Worm (Caenorhabditis elegans) whole organism, L4 larva: ENCODE measurements around the gene srx-5.

Experiments used
- F26F4.8 ChIP-seq: fragments of 200-800 bp; sonication (Bioruptor generic); conservative IDR thresholded peaks from 2 replicates; pipeline ENCODE4 v1.3.6; 2022; ENCODE audit warnings: missing genetic modification characterization, missing compliant biosample characterization
- aha-1 ChIP-seq: fragments of 150-350 bp; peaks from one replicate; lab custom pipeline; 2014; ENCODE audit warnings: missing biosample characterization, missing genetic modification characterization
- ama-1 ChIP-seq: fragments of 150-350 bp; optimal IDR thresholded peaks from 2 replicates; lab custom pipeline; 2014; ENCODE audit warnings: inconsistent platforms, mixed read lengths
- arid-1 ChIP-seq: fragments of 200-800 bp; sonication (Bioruptor generic); conservative IDR thresholded peaks from 2 replicates; pipeline ENCODE4 v1.3.6; 2022; ENCODE audit warnings: missing genetic modification reagents, missing genetic modification characterization, missing compliant biosample characterization
- ceh-28 ChIP-seq: fragments of 150-350 bp; optimal IDR thresholded peaks from 2 replicates; lab custom pipeline; 2014; ENCODE audit warnings: missing biosample characterization, missing genetic modification reagents, missing genetic modification characterization
- ceh-32 ChIP-seq: sonication (generic microtip); optimal IDR thresholded peaks from 2 replicates; lab custom pipeline; 2016; ENCODE audit warnings: mild to moderate bottlenecking, missing genetic modification characterization, missing compliant biosample characterization; ENCODE audit not compliant: poor library complexity
- ceh-82 ChIP-seq: sonication (generic microtip); optimal IDR thresholded peaks from 2 replicates; lab custom pipeline; 2017; ENCODE audit warnings: missing biosample characterization, missing genetic modification characterization
- daf-12 ChIP-seq: fragments of 150-350 bp; optimal IDR thresholded peaks from 2 replicates; lab custom pipeline; 2014; ENCODE audit warnings: missing biosample characterization, missing genetic modification reagents, missing genetic modification characterization
- daf-16 ChIP-seq, 3 experiments: sonication (generic microtip); optimal IDR thresholded peaks; 2 replicates each; lab custom pipeline; 2016 to 2017; ENCODE audit warnings: missing genetic modification characterization in 3 of 3, missing genetic modification reagents in 3 of 3, mild to moderate bottlenecking in 2 of 3, missing compliant biosample characterization in 2 of 3, missing biosample characterization in 1 of 3, moderate library complexity in 1 of 3
- daf-19 ChIP-seq: fragments of 200-800 bp; sonication (Bioruptor generic); conservative IDR thresholded peaks from 2 replicates; pipeline ENCODE4 v1.3.6; 2022; ENCODE audit warnings: missing genetic modification characterization, missing compliant biosample characterization
- daf-8 ChIP-seq: fragments of 200-800 bp; sonication (Bioruptor generic); IDR thresholded peaks from 2 replicates; pipeline ENCODE4 v1.3.6; 2022; ENCODE audit warnings: missing genetic modification characterization, missing compliant biosample characterization
- dmd-6 ChIP-seq: fragments of 200-800 bp; sonication (Bioruptor generic); IDR thresholded peaks from 2 replicates; pipeline ENCODE4 v1.3.6; 2022; ENCODE audit warnings: missing genetic modification reagents, missing genetic modification characterization, missing compliant biosample characterization
- dpl-1 ChIP-seq: fragments of 150-350 bp; optimal IDR thresholded peaks from 2 replicates; lab custom pipeline; 2014; ENCODE audit warnings: missing biosample characterization, missing genetic modification reagents, missing genetic modification characterization
- duxl-1 ChIP-seq: sonication (generic microtip); optimal IDR thresholded peaks from 2 replicates; lab custom pipeline; 2016; ENCODE audit warnings: mild to moderate bottlenecking, missing genetic modification characterization, moderate library complexity, missing compliant biosample characterization; ENCODE audit not compliant: poor library complexity
- dve-1 ChIP-seq: sonication (generic microtip); optimal IDR thresholded peaks from 2 replicates; lab custom pipeline; 2017; ENCODE audit warnings: antibody characterized with exemption, mild to moderate bottlenecking, missing genetic modification characterization, missing compliant biosample characterization; ENCODE audit not compliant: insufficient read depth
- egl-27 ChIP-seq: sonication (generic microtip); optimal IDR thresholded peaks from 3 replicates; lab custom pipeline; 2017; ENCODE audit warnings: missing biosample characterization, missing genetic modification reagents, missing genetic modification characterization
- fkh-10 ChIP-seq: fragments of 150-350 bp; optimal IDR thresholded peaks from 2 replicates; lab custom pipeline; 2014; ENCODE audit warnings: missing biosample characterization, missing genetic modification reagents, missing genetic modification characterization
- gei-8 ChIP-seq: fragments of 200-800 bp; sonication (Bioruptor generic); optimal IDR thresholded peaks from 2 replicates; lab custom pipeline; 2018; ENCODE audit warnings: mild to moderate bottlenecking, missing genetic modification characterization, missing compliant biosample characterization
- hif-1 ChIP-seq, 2 experiments: sonication (generic microtip); optimal IDR thresholded peaks; 2 replicates each; lab custom pipeline; 2016 to 2017; ENCODE audit warnings: missing compliant biosample characterization in 2 of 2, missing genetic modification characterization in 2 of 2, missing genetic modification reagents in 2 of 2, missing genotype in 2 of 2, mild to moderate bottlenecking in 1 of 2
- lin-1 ChIP-seq: fragments of 200-800 bp; sonication (Bioruptor generic); IDR thresholded peaks from 2 replicates; pipeline ENCODE4 v1.3.6; 2022; ENCODE audit warnings: missing genetic modification reagents, missing genetic modification characterization, missing compliant biosample characterization
- lin-13 ChIP-seq: fragments of 150-350 bp; optimal IDR thresholded peaks from 2 replicates; lab custom pipeline; 2014; ENCODE audit warnings: missing biosample characterization, missing genetic modification reagents, missing genetic modification characterization
- lin-29 ChIP-seq: fragments of 200-800 bp; sonication (Bioruptor generic); IDR thresholded peaks from 2 replicates; pipeline ENCODE4 v1.3.6; 2022; ENCODE audit warnings: missing genetic modification reagents, missing genetic modification characterization, missing compliant biosample characterization
- lin-38 ChIP-seq: fragments of 200-800 bp; sonication (Bioruptor generic); IDR thresholded peaks from 2 replicates; pipeline ENCODE4 v1.3.6; 2022; ENCODE audit warnings: missing genetic modification reagents, missing genetic modification characterization, missing compliant biosample characterization
- lin-39 ChIP-seq: fragments of 150-350 bp; optimal IDR thresholded peaks from 2 replicates; lab custom pipeline; 2014; ENCODE audit warnings: missing biosample characterization, missing genetic modification reagents, missing genetic modification characterization
- madf-5 ChIP-seq, 2 experiments: fragments of 200-800 bp; sonication (Bioruptor generic); IDR thresholded peaks; 2 replicates each; pipeline ENCODE4 v1.3.6; 2022; ENCODE audit warnings: missing compliant biosample characterization in 2 of 2, missing genetic modification characterization in 2 of 2
- mdt-29 ChIP-seq: fragments of 200-800 bp; sonication (Bioruptor generic); IDR thresholded peaks from 2 replicates; pipeline ENCODE4 v1.3.6; 2022; ENCODE audit warnings: missing genetic modification reagents, missing genetic modification characterization, missing compliant biosample characterization
- mep-1 ChIP-seq: fragments of 150-350 bp; sonication (generic microtip); optimal IDR thresholded peaks from 3 replicates; lab custom pipeline; 2014; ENCODE audit warnings: missing biosample characterization, missing genetic modification characterization
- mes-2 ChIP-seq: sonication (generic microtip); optimal IDR thresholded peaks from 2 replicates; lab custom pipeline; 2016; ENCODE audit warnings: missing genotype, mild to moderate bottlenecking, missing genetic modification characterization, missing compliant biosample characterization; ENCODE audit not compliant: poor library complexity, severe bottlenecking
- mxl-3 ChIP-seq: fragments of 200-800 bp; sonication (Bioruptor generic); optimal IDR thresholded peaks from 2 replicates; lab custom pipeline; 2018; ENCODE audit warnings: mild to moderate bottlenecking, missing genetic modification characterization, missing compliant biosample characterization
- nhr-11 ChIP-seq: fragments of 150-350 bp; optimal IDR thresholded peaks from 2 replicates; lab custom pipeline; 2014; ENCODE audit warnings: missing biosample characterization, missing genetic modification characterization
- nhr-111 ChIP-seq: fragments of 200-800 bp; sonication (Bioruptor generic); optimal IDR thresholded peaks from 2 replicates; lab custom pipeline; 2018; ENCODE audit warnings: mild to moderate bottlenecking, missing genetic modification characterization, missing compliant biosample characterization
- nhr-28 ChIP-seq: fragments of 150-350 bp; optimal IDR thresholded peaks from 2 replicates; lab custom pipeline; 2014; ENCODE audit warnings: missing biosample characterization, missing genetic modification characterization
- nhr-6 ChIP-seq: fragments of 150-350 bp; optimal IDR thresholded peaks from 2 replicates; lab custom pipeline; 2014; ENCODE audit warnings: missing biosample characterization, missing genetic modification characterization
- nhr-77 ChIP-seq: fragments of 150-350 bp; optimal IDR thresholded peaks from 2 replicates; lab custom pipeline; 2014; ENCODE audit warnings: missing biosample characterization, missing genetic modification characterization
- php-3 ChIP-seq: fragments of 200-800 bp; sonication (Bioruptor generic); IDR thresholded peaks from 2 replicates; pipeline ENCODE4 v1.3.6; 2022; ENCODE audit warnings: missing genetic modification reagents, missing genetic modification characterization, missing compliant biosample characterization
- pqm-1 ChIP-seq: sonication (generic microtip); optimal IDR thresholded peaks from 2 replicates; lab custom pipeline; 2017; ENCODE audit warnings: missing biosample characterization, missing genetic modification characterization
- set-16 ChIP-seq: fragments of 200-800 bp; sonication (Bioruptor generic); IDR thresholded peaks from 2 replicates; pipeline ENCODE4 v1.3.6; 2022; ENCODE audit warnings: missing genetic modification reagents, missing genetic modification characterization, missing compliant biosample characterization
- snpc-4 ChIP-seq: fragments of 150-350 bp; optimal IDR thresholded peaks from 2 replicates; lab custom pipeline; 2014; ENCODE audit warnings: missing biosample characterization, missing genetic modification characterization
- tag-97 ChIP-seq: fragments of 200-800 bp; sonication (Bioruptor generic); IDR thresholded peaks from 2 replicates; pipeline ENCODE4 v1.3.6; 2022; ENCODE audit warnings: missing genetic modification characterization, missing compliant biosample characterization
- tra-1 ChIP-seq: fragments of 200-800 bp; sonication (Bioruptor generic); IDR thresholded peaks from 2 replicates; pipeline ENCODE4 v1.3.6; 2022; ENCODE audit warnings: missing genetic modification reagents, missing genetic modification characterization, missing compliant biosample characterization
- ztf-11 ChIP-seq: fragments of 150-350 bp; optimal IDR thresholded peaks from 2 replicates; lab custom pipeline; 2014; ENCODE audit warnings: missing biosample characterization, missing genetic modification characterization

The srx-5 gene

ce11 chrV:683858-684257, 16.0 kb upstream of the srx-5 start, which contains the start of gene F31F4.1:
Gene F31F4.1, plus strand, starts transcription at chrV:684060.
- no peak for TF ChIP-seq set-16 (GFP tag; lab: Robert Waterston, UW)
- no peak for TF ChIP-seq daf-16 (GFP tag; optimal IDR thresholded peaks at IDR 0.05; lab: Kevin White, UChicago)
- peak; percentile 81 for TF ChIP-seq daf-16 (tag; optimal IDR thresholded peaks at IDR 0.05; lab: Kevin White, UChicago)
- no peak for TF ChIP-seq tag-97 (GFP tag; lab: Robert Waterston, UW)
- TF ChIP-seq fkh-10 (GFP tag; lab: Kevin White, UChicago), result no peak
- no peak for TF ChIP-seq nhr-111
- no peak for TF ChIP-seq lin-38
- TF ChIP-seq mep-1 (tag; lab: Kevin White, UChicago), result no peak
- TF ChIP-seq nhr-77, result peak; percentile 63
- TF ChIP-seq gei-8, result no peak
- no peak for TF ChIP-seq daf-12 (tag; lab: Kevin White, UChicago)
- no peak for TF ChIP-seq ceh-28 (tag; lab: Kevin White, UChicago)
- TF ChIP-seq php-3 (GFP tag; lab: Robert Waterston, UW), result peak; percentile 83
- TF ChIP-seq pqm-1 (tag; lab: Kevin White, UChicago), result peak; percentile 75
- TF ChIP-seq dve-1 (tag; lab: Kevin White, UChicago), result peak; percentile 47
- no peak for TF ChIP-seq duxl-1 (tag; lab: Kevin White, UChicago)
- TF ChIP-seq madf-5 (GFP tag; IDR thresholded peaks at IDR 0.05; lab: Robert Waterston, UW), result no peak
- peak; percentile 55 for TF ChIP-seq aha-1
- no peak for TF ChIP-seq dmd-6 (GFP tag; lab: Robert Waterston, UW)
- TF ChIP-seq nhr-28 (tag; lab: Kevin White, UChicago), result peak; percentile 63

DNA sequence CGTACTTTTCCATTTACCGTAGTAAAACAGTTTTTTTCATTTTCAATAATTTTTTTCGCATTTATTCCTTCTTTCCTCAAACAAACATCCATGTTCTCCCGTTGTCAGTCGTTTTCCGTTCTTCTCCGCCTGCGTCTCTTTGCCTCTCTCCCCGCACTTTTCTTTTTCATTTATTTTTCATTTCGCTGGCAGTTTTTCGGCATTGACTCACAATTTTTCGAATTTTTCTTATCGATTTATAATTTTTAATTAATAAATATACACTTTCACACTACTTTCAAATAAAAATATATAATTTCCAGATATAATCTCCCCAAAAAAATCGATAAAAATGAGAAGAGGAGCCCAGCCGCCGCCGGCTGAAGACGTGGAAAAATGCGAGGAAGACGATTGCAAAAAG, 12.5 kb upstream of the srx-5 start, which contains the start of gene H25P19.1:
Gene H25P19.1, plus strand, starts transcription at position 301 of the 400 bp plus-strand sequence.
- TF ChIP-seq hif-1 (tag; optimal IDR thresholded peaks at IDR 0.05; lab: Kevin White, UChicago), result no peak
- no peak for TF ChIP-seq tra-1 (GFP tag; lab: Robert Waterston, UW)
- no peak for TF ChIP-seq dmd-6 (GFP tag; lab: Robert Waterston, UW)
- no peak for TF ChIP-seq ztf-11 (tag; lab: Kevin White, UChicago)
- no peak for TF ChIP-seq nhr-28 (tag; lab: Kevin White, UChicago)
- TF ChIP-seq dpl-1, result no peak
- no peak for TF ChIP-seq mdt-29 (GFP tag; lab: Robert Waterston, UW)
- TF ChIP-seq lin-29 (GFP tag; lab: Robert Waterston, UW), result no peak
- no peak for TF ChIP-seq arid-1 (GFP tag; lab: Robert Waterston, UW)
- no peak for TF ChIP-seq F26F4.8
- TF ChIP-seq nhr-6 (tag; lab: Kevin White, UChicago), result no peak
- TF ChIP-seq php-3 (GFP tag; lab: Robert Waterston, UW), result no peak
- no peak for TF ChIP-seq lin-39 (tag; lab: Kevin White, UChicago)
- TF ChIP-seq ama-1 (lab: Kevin White, UChicago), result no peak
- no peak for TF ChIP-seq madf-5 (GFP tag; IDR thresholded peaks at IDR 0.05; lab: Robert Waterston, UW)

DNA sequence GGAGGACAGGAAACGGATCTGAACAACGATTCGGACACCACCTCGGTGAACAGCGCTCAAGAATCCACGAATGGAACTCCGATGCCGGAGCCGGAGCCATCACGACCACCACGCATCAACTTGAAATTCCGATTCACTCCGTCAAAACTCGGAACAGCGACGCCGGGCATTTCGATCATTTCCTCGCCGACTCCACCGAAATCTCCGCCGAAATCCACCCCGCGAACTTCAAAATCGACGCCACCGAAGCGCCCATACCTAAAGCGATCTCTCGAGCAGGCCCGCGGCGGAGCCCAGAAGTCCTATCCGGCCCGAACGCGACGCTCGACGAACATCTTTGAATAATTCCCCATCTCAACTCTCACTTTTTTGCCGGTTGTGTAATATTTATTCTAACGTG, 10.3 kb upstream of the srx-5 start:
- TF ChIP-seq mes-2 (tag; lab: Kevin White, UChicago) (no peak), madf-5 (GFP tag; IDR thresholded peaks at IDR 0.05; lab: Robert Waterston, UW) (0 out of 4 replicates have a peak, but pooled peaks of 1 of the 2 experiments have one; percentile 24), lin-13 (GFP tag; lab: Kevin White, UChicago) (no peak), lin-1 (no peak), daf-8 (no peak), daf-19 (GFP tag; lab: Robert Waterston, UW) (no peak), fkh-10 (GFP tag; lab: Kevin White, UChicago) (no peak), ceh-32 (tag; lab: Kevin White, UChicago) (no peak), daf-12 (tag; lab: Kevin White, UChicago) (no peak), nhr-11 (tag; lab: Kevin White, UChicago) (no peak), nhr-28 (tag; lab: Kevin White, UChicago) (no peak), aha-1 (peak; percentile 72), mxl-3 (no peak), snpc-4 (no peak), php-3 (GFP tag; lab: Robert Waterston, UW) (0 out of 2 replicates have a peak, but pooled peaks have one; percentile 26), ceh-82 (tag; lab: Kevin White, UChicago) (no peak), nhr-77 (no peak), egl-27 (tag; lab: Kevin White, UChicago) (no peak), set-16 (GFP tag; lab: Robert Waterston, UW) (peak; percentile 87)
